Worm (Caenorhabditis elegans) whole organism, late embryonic: ENCODE data around the gene gei-1.

Source experiments
- ama-1 ChIP-seq: fragments of 150-350 bp; optimal IDR thresholded peaks from 2 replicates; lab custom pipeline; 2014
- ceh-30 ChIP-seq: fragments of 150-350 bp; optimal IDR thresholded peaks from 2 replicates; lab custom pipeline; 2014; ENCODE audit warnings: missing biosample characterization, missing genetic modification characterization
- dve-1 ChIP-seq: sonication (generic microtip); optimal IDR thresholded peaks from 2 replicates; lab custom pipeline; 2017; ENCODE audit warnings: antibody characterized with exemption, mild to moderate bottlenecking, missing genetic modification characterization, missing compliant biosample characterization
- fkh-10 ChIP-seq: fragments of 150-350 bp; optimal IDR thresholded peaks from 2 replicates; lab custom pipeline; 2014; ENCODE audit warnings: missing biosample characterization, missing genetic modification reagents, missing genetic modification characterization
- hlh-13 ChIP-seq: fragments of 200-800 bp; sonication (Bioruptor generic); optimal IDR thresholded peaks from 2 replicates; lab custom pipeline; 2018; ENCODE audit warnings: mild to moderate bottlenecking, missing genetic modification characterization, missing compliant biosample characterization
- pax-1 ChIP-seq: fragments of 150-350 bp; optimal IDR thresholded peaks from 2 replicates; lab custom pipeline; 2014; ENCODE audit warnings: missing biosample characterization, missing genetic modification characterization
- pqm-1 ChIP-seq: sonication (generic microtip); optimal IDR thresholded peaks from 2 replicates; lab custom pipeline; 2016; ENCODE audit warnings: missing genetic modification characterization, missing compliant biosample characterization
- unc-55 ChIP-seq: sonication (generic microtip); optimal IDR thresholded peaks from 2 replicates; lab custom pipeline; 2017; ENCODE audit warnings: missing biosample characterization, missing genetic modification reagents, missing genetic modification characterization

- TF ChIP-seq pax-1 (tag; lab: Kevin White, UChicago): no peak
- no peak for TF ChIP-seq unc-55 (GFP tag; lab: Kevin White, UChicago)
- TF ChIP-seq fkh-10 (GFP tag; lab: Kevin White, UChicago): no peak
- no peak for TF ChIP-seq ama-1 (lab: Kevin White, UChicago)
- TF ChIP-seq ceh-30: no peak
- TF ChIP-seq pqm-1 (tag; lab: Kevin White, UChicago): no peak
- TF ChIP-seq hlh-13: no peak
- TF ChIP-seq dve-1: no peak
Measured at ce11 chrIII:3360067-3360466, 15.4 kb downstream of the gei-1 start.
